Fruit fly (Drosophila melanogaster): ENCODE measurements around the gene CG4042.

The CG4042 gene

DNA sequence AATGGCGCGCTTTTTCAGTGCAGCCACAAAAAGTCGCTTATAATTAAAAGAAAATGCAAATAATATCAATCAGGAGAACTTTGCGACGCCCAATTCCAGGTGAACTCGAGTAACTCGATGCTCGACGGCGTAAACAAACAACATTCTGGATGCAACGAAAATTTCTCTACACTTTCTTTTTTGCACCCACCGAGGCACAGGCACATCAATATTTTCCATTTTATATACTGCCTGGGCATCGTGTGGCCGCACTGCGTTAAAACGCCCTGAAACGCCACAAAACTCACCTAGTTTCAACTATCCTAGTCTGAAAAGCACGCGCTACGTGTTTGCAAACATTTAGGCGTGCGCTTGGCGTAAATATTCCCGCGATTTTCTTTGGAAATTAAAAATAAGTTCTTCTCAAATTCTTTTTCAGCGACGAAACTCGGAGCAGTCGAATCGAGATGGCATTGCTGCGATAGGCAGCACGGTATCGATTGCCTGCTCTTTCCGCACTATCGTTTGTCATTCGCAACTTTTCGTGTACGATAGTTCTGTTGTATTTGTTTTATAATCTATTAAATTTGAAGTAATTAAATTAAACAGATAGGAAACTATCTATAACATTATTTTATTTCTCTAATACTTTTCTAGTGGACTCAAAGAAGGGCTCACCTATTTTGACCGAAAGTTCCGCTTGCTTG lies 14.6 kb upstream of the CG4042 start, which contains the start of gene Pcif1 (continued):
- peak; percentile 39 for TF ChIP-seq CG2712 (tag; optimal IDR thresholded peaks at IDR 0.05)
- peak; percentile 39; the same call in 1 of the 3 replicates for TF ChIP-seq ci (GFP tag; IDR thresholded peaks at IDR 0.05)
- peak; percentile 98 for TF ChIP-seq Dll (GFP tag; IDR thresholded peaks at IDR 0.05; ENCODE audit: partially characterized antibody)
- no peak for TF ChIP-seq CG14667 (GFP tag; IDR thresholded peaks at IDR 0.05)
- TF ChIP-seq pita (GFP tag; optimal IDR thresholded peaks at IDR 0.05): no peak
- TF ChIP-seq Rx (GFP tag; IDR thresholded peaks at IDR 0.05): no peak
- no peak for TF ChIP-seq fd96Cb (tag; optimal IDR thresholded peaks at IDR 0.05)
- TF ChIP-seq ab (GFP tag; optimal IDR thresholded peaks at IDR 0.05): no peak
- TF ChIP-seq phol (tag; optimal IDR thresholded peaks at IDR 0.05): peak; percentile 35
- TF ChIP-seq CG15011 (GFP tag; optimal IDR thresholded peaks at IDR 0.05): no peak
- TF ChIP-seq CG15514 (GFP tag; optimal IDR thresholded peaks at IDR 0.05): peak; percentile 75
- TF ChIP-seq CG12659 (GFP tag; optimal IDR thresholded peaks at IDR 0.05): peak; percentile 61
- TF ChIP-seq CG6272 (GFP tag; IDR thresholded peaks at IDR 0.05): peak; percentile 62
- peak in 1 of 2 experiments; percentile 5 for TF ChIP-seq dpn (GFP tag; optimal IDR thresholded peaks at IDR 0.05)
- TF ChIP-seq prd (optimal IDR thresholded peaks at IDR 0.05): no peak
- TF ChIP-seq prd (GFP tag; IDR thresholded peaks at IDR 0.05): no peak
- TF ChIP-seq aop (GFP tag; IDR thresholded peaks at IDR 0.05): no peak
- TF ChIP-seq Ets97D (GFP tag; optimal IDR thresholded peaks at IDR 0.05): peak; percentile 52
- TF ChIP-seq Mad (GFP tag; optimal IDR thresholded peaks at IDR 0.05): peak; percentile 12
- TF ChIP-seq tin (GFP tag; optimal IDR thresholded peaks at IDR 0.05): no peak
- TF ChIP-seq MTF-1 (GFP tag; optimal IDR thresholded peaks at IDR 0.05; ENCODE audit: borderline replicate concordance): no peak
- TF ChIP-seq Fer2 (tag; optimal IDR thresholded peaks at IDR 0.05): no peak
- no peak for TF ChIP-seq CG4707 (GFP tag; optimal IDR thresholded peaks at IDR 0.05)
- peak; percentile 52 for TF ChIP-seq CG9797 (GFP tag; optimal IDR thresholded peaks at IDR 0.05)
- TF ChIP-seq HLH4C (GFP tag; IDR thresholded peaks at IDR 0.05; ENCODE audit: partially characterized antibody): peak; percentile 98
- no peak for TF ChIP-seq HHEX (GFP tag; optimal IDR thresholded peaks at IDR 0.05)
- no peak for TF ChIP-seq Ets65A (GFP tag)
- TF ChIP-seq zfh2 (GFP tag; optimal IDR thresholded peaks at IDR 0.05): no peak
- TF ChIP-seq CG6689 (GFP tag; IDR thresholded peaks at IDR 0.05): no peak
- peak; percentile 100 for TF ChIP-seq mld (GFP tag; IDR thresholded peaks at IDR 0.05; ENCODE audit: partially characterized antibody)
- peak; percentile 67 for TF ChIP-seq sens (GFP tag)
- no peak for TF ChIP-seq CG8388 (GFP tag; optimal IDR thresholded peaks at IDR 0.05)
- TF ChIP-seq lab (GFP tag; optimal IDR thresholded peaks at IDR 0.05): no peak
- no peak for TF ChIP-seq CG6683 (GFP tag; optimal IDR thresholded peaks at IDR 0.05)
- TF ChIP-seq fd102C (GFP tag; optimal IDR thresholded peaks at IDR 0.05): no peak
- peak; percentile 1 for TF ChIP-seq Nf-YB (GFP tag; optimal IDR thresholded peaks at IDR 0.05)
- no peak for TF ChIP-seq CG10654 (GFP tag; optimal IDR thresholded peaks at IDR 0.05)
- peak; percentile 98 for TF ChIP-seq Doc3 (GFP tag; IDR thresholded peaks at IDR 0.05; ENCODE audit: partially characterized antibody)
- peak; percentile 66 for TF ChIP-seq Dp (GFP tag; optimal IDR thresholded peaks at IDR 0.05)
- no peak for TF ChIP-seq cato (GFP tag; optimal IDR thresholded peaks at IDR 0.05; ENCODE audit: borderline replicate concordance)
- TF ChIP-seq Antp (GFP tag; optimal IDR thresholded peaks at IDR 0.05): no peak
- TF ChIP-seq gro (GFP tag; optimal IDR thresholded peaks at IDR 0.05): peak; percentile 33
- no peak for TF ChIP-seq CG4282 (GFP tag; optimal IDR thresholded peaks at IDR 0.05)
- no peak for TF ChIP-seq bowl (GFP tag; IDR thresholded peaks at IDR 0.05)
- TF ChIP-seq Blimp-1 (GFP tag; optimal IDR thresholded peaks at IDR 0.05): no peak
- no peak for TF ChIP-seq Mrtf (GFP tag; IDR thresholded peaks at IDR 0.05)
- TF ChIP-seq CG4360 (GFP tag; IDR thresholded peaks at IDR 0.05): no peak
- no peak for TF ChIP-seq tx (GFP tag; optimal IDR thresholded peaks at IDR 0.05)
- peak; percentile 98 for TF ChIP-seq nerfin-2 (GFP tag; IDR thresholded peaks at IDR 0.05; ENCODE audit: partially characterized antibody)
- TF ChIP-seq Sin3A (optimal IDR thresholded peaks at IDR 0.05): peak; percentile 46

Measured in whole organism, embryonic.